Worm (Caenorhabditis elegans): ENCODE data around the gene F36G3.2.

The F36G3.2 gene

ce11 chrX:9822173-9822572 is 28.1 kb upstream of the F36G3.2 start, which contains the start of gene dpy-22:
Gene dpy-22, minus strand, starts transcription at chrX:9822273.
- TF ChIP-seq nhr-28 (tag; optimal IDR thresholded peaks at IDR 0.05) (no peak), cnd-1 (tag; optimal IDR thresholded peaks at IDR 0.05) (no peak), sptf-1 (tag; optimal IDR thresholded peaks at IDR 0.05) (no peak), pha-4 (tag; optimal IDR thresholded peaks at IDR 0.05) (no peak), nhr-76 (tag; optimal IDR thresholded peaks at IDR 0.05) (no peak), tbx-8 (GFP tag; optimal IDR thresholded peaks at IDR 0.05) (no peak), lin-13 (tag; optimal IDR thresholded peaks at IDR 0.05) (no peak), unc-39 (tag; optimal IDR thresholded peaks at IDR 0.05) (no peak), mab-5 (tag; optimal IDR thresholded peaks at IDR 0.05) (no peak), ham-2 (GFP tag; optimal IDR thresholded peaks at IDR 0.05) (no peak), nhr-2 (tag; optimal IDR thresholded peaks at IDR 0.05) (no peak), nhr-237 (tag; optimal IDR thresholded peaks at IDR 0.05) (no peak), flh-1 (GFP tag; optimal IDR thresholded peaks at IDR 0.05) (no peak), sem-2 (GFP tag; optimal IDR thresholded peaks at IDR 0.05) (no peak), lin-32 (GFP tag; optimal IDR thresholded peaks at IDR 0.05) (no peak), M03D4.4 (tag; optimal IDR thresholded peaks at IDR 0.05) (no peak), bed-3 (GFP tag; optimal IDR thresholded peaks at IDR 0.05) (no peak), blmp-1 (tag; optimal IDR thresholded peaks at IDR 0.05) (no peak), ceh-39 (tag; optimal IDR thresholded peaks at IDR 0.05) (no peak)

DNA sequence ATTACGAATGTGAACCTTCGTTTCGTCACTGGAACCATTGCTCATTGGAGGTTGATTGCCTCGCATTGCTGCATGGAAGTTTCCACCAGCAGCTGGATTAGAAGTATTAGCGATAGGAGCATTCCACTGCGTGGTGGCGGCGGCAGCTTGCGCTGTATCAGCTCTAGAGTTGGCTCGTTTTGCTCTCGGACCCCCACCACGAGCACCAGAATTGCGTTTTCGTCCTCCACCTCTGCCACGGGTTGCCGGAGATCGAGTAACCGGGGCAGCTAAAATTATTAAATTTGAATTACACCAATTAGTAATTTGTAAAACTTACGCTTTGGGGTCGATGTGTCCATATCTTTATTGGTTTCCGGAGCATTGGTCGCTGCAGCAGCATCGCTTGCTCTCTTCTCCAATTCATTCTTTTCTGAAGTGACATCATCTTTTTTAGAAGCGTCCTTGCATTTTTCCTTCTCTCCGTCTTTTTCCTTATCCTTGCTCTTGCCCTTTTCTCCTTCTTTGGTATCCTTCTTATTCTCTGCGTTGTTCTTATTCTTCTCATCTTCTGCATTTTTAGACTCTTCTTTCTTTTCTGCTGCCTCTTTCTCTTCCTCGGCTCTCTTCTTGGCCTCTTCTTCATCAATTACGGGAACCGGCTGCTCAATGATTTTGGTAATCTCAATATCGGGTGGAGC is 20.2 kb upstream of the F36G3.2 start:
- no peak for TF ChIP-seq unc-120 (tag; optimal IDR thresholded peaks at IDR 0.05; ENCODE audit: poor library complexity, severe bottlenecking)
- TF ChIP-seq pha-4 (tag; optimal IDR thresholded peaks at IDR 0.05): no peak
- TF ChIP-seq nhr-12 (tag; optimal IDR thresholded peaks at IDR 0.05): no peak
- TF ChIP-seq elt-1 (tag; optimal IDR thresholded peaks at IDR 0.05; ENCODE audit: borderline replicate concordance, insufficient read depth): no peak
- TF ChIP-seq hlh-1 (tag; optimal IDR thresholded peaks at IDR 0.05): no peak
- no peak for TF ChIP-seq drap-1 (GFP tag; optimal IDR thresholded peaks at IDR 0.05)
- TF ChIP-seq nhr-2 (tag; optimal IDR thresholded peaks at IDR 0.05): no peak
- no peak for TF ChIP-seq nhr-28 (tag; optimal IDR thresholded peaks at IDR 0.05)
- no peak for TF ChIP-seq unc-39 (tag; optimal IDR thresholded peaks at IDR 0.05)
- no peak for TF ChIP-seq unc-62 (GFP tag; optimal IDR thresholded peaks at IDR 0.05)
- TF ChIP-seq nhr-76 (tag; optimal IDR thresholded peaks at IDR 0.05): no peak
- no peak for TF ChIP-seq nhr-237 (tag; optimal IDR thresholded peaks at IDR 0.05)

DNA sequence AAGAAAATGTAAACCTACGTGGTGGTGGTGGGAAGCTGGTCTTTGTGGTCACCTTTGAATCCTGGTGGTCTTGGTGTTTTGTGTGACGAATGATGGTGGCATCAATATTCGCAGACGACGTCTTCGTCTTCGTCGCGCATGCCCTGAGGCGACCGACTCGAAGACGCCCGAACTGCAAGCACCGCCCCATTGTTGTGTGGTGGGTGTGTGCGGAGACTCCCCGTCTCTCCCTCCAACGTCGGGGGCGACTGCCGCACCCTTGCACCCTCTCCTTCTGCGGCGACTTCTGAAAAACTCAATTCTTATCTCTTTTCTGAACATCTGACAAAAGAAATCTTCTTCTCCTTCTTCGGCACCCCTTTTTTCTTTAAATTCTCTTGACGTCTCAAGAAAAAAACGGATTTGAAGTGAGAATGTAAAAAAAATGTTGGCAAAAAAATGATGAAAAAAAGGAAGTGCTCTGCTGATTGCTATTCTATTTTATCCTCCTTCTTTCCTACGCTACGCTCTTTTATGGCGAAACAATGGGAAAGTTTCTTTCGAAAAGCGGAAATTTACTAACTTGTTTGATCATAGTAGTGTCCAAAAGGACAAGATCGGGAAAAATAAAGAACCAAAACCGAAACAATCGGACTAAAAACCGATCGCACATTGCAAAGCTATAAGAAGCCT is 13.4 kb upstream of the F36G3.2 start, which contains the start of gene lgc-47:
Gene lgc-47 (minus strand): TSS at position 286 of the 672 bp plus-strand sequence.
- TF ChIP-seq ceh-43 (GFP tag; optimal IDR thresholded peaks at IDR 0.05) (no peak), ces-1 (GFP tag; optimal IDR thresholded peaks at IDR 0.05) (peak; percentile 4)

DNA sequence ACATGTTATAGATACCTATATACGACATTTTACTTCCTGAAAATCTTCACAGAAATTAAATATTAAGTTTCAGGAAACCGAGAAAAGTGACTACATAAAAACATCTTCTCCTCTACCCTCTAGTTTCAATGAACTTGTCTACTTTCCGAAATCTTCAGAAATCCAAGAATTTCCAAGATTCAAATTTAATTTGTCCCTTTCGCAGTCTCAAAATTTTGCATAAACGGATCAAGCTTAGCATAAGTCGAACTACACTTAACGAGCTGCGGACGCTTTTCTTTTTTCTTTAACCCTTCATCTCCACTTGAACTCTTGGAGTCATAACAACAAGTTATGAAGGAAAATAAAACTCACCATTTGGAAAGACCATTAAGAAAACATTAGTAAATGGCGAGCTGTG is 11.4 kb upstream of the F36G3.2 start:
- TF ChIP-seq ces-1 (GFP tag; optimal IDR thresholded peaks at IDR 0.05) (peak; percentile 96), lin-13 (tag; optimal IDR thresholded peaks at IDR 0.05) (no peak)

- no peak for TF ChIP-seq snpc-4 (tag; optimal IDR thresholded peaks at IDR 0.05)
- no peak for TF ChIP-seq ham-2 (GFP tag; optimal IDR thresholded peaks at IDR 0.05)
- no peak for TF ChIP-seq sptf-1 (tag; optimal IDR thresholded peaks at IDR 0.05)
- TF ChIP-seq M03D4.4 (tag; optimal IDR thresholded peaks at IDR 0.05): no peak
- no peak for TF ChIP-seq hlh-1 (tag; optimal IDR thresholded peaks at IDR 0.05)
- no peak for TF ChIP-seq elt-1 (tag; optimal IDR thresholded peaks at IDR 0.05; ENCODE audit: borderline replicate concordance, insufficient read depth)
- TF ChIP-seq unc-120 (tag; optimal IDR thresholded peaks at IDR 0.05; ENCODE audit: poor library complexity, severe bottlenecking): no peak
- no peak for TF ChIP-seq unc-39 (tag; optimal IDR thresholded peaks at IDR 0.05)
- no peak for TF ChIP-seq ceh-43 (GFP tag; optimal IDR thresholded peaks at IDR 0.05)
- no peak for TF ChIP-seq pha-4 (tag; optimal IDR thresholded peaks at IDR 0.05)
- no peak for TF ChIP-seq zip-8 (tag; optimal IDR thresholded peaks at IDR 0.05)
- no peak for TF ChIP-seq ztf-11 (tag; optimal IDR thresholded peaks at IDR 0.05)
- no peak for TF ChIP-seq ces-1 (GFP tag; optimal IDR thresholded peaks at IDR 0.05)
- TF ChIP-seq nhr-76 (tag; optimal IDR thresholded peaks at IDR 0.05): no peak
These were observed 10.7 kb upstream of the F36G3.2 start for ce11 chrX:9804735-9805134.

Data from whole organism, mixed stage, embryonic.